Worm (Caenorhabditis elegans): Measurements from ENCODE around the gene flp-4.

The flp-4 gene

ce11 chrII:10016013-10016412 lies 32.7 kb upstream of the flp-4 start, which contains the start of gene lec-2 (continued):
- no peak for TF ChIP-seq nhr-11 (tag; optimal IDR thresholded peaks at IDR 0.05)
- no peak for TF ChIP-seq ztf-1 (GFP tag; conservative IDR thresholded peaks at IDR 0.05)
- TF ChIP-seq nhr-25 (tag; optimal IDR thresholded peaks at IDR 0.05): no peak
- TF ChIP-seq fos-1 (tag; optimal IDR thresholded peaks at IDR 0.05): no peak
- no peak for TF ChIP-seq ztf-4 (tag; optimal IDR thresholded peaks at IDR 0.05)
- no peak for TF ChIP-seq ztf-11 (tag; optimal IDR thresholded peaks at IDR 0.05)
- TF ChIP-seq nhr-23 (tag; optimal IDR thresholded peaks at IDR 0.05): no peak
- TF ChIP-seq nhr-10 (tag; optimal IDR thresholded peaks at IDR 0.05): no peak

ce11 chrII:10017528-10017927 lies 31.1 kb upstream of the flp-4 start:
- TF ChIP-seq crh-2 (tag; optimal IDR thresholded peaks at IDR 0.05) (no peak), elt-1 (tag; optimal IDR thresholded peaks at IDR 0.05) (no peak), nhr-6 (tag; optimal IDR thresholded peaks at IDR 0.05) (no peak), alr-1 (tag; optimal IDR thresholded peaks at IDR 0.05) (no peak), nhr-77 (tag; optimal IDR thresholded peaks at IDR 0.05) (no peak), elt-3 (tag; optimal IDR thresholded peaks at IDR 0.05) (no peak), aly-2 (tag; optimal IDR thresholded peaks at IDR 0.05) (no peak), nhr-237 (tag; optimal IDR thresholded peaks at IDR 0.05) (no peak), ceh-16 (tag; optimal IDR thresholded peaks at IDR 0.05) (no peak), nhr-23 (tag; optimal IDR thresholded peaks at IDR 0.05) (no peak), ceh-82 (tag; optimal IDR thresholded peaks at IDR 0.05) (no peak), mdl-1 (tag; optimal IDR thresholded peaks at IDR 0.05) (no peak), fos-1 (tag; optimal IDR thresholded peaks at IDR 0.05) (no peak)

- TF ChIP-seq nhr-11 (tag; optimal IDR thresholded peaks at IDR 0.05): no peak
- TF ChIP-seq ztf-4 (tag; optimal IDR thresholded peaks at IDR 0.05): no peak
- TF ChIP-seq unc-62 (GFP tag; optimal IDR thresholded peaks at IDR 0.05): no peak
- no peak for TF ChIP-seq lin-13 (GFP tag; optimal IDR thresholded peaks at IDR 0.05)
- TF ChIP-seq C34F6.9 (tag; optimal IDR thresholded peaks at IDR 0.05): no peak
- no peak for TF ChIP-seq sma-3 (GFP tag; optimal IDR thresholded peaks at IDR 0.05)
- no peak for TF ChIP-seq snpc-4 (tag; optimal IDR thresholded peaks at IDR 0.05)
- TF ChIP-seq gmeb-1 (tag; optimal IDR thresholded peaks at IDR 0.05): peak; percentile 30
- TF ChIP-seq nhr-77 (tag; optimal IDR thresholded peaks at IDR 0.05): no peak
- no peak for TF ChIP-seq lsy-2 (tag; optimal IDR thresholded peaks at IDR 0.05)
- no peak for TF ChIP-seq R02D3.7 (tag; optimal IDR thresholded peaks at IDR 0.05)
- TF ChIP-seq lin-11 (tag; optimal IDR thresholded peaks at IDR 0.05): no peak
- peak; percentile 59 for TF ChIP-seq nhr-25 (tag; optimal IDR thresholded peaks at IDR 0.05)
- no peak for TF ChIP-seq mab-5 (tag; optimal IDR thresholded peaks at IDR 0.05)
- no peak for TF ChIP-seq ztf-1 (GFP tag; conservative IDR thresholded peaks at IDR 0.05)
Measured at ce11 chrII:10019669-10020068, 29.0 kb upstream of the flp-4 start.

- no peak for TF ChIP-seq nhr-11 (tag; optimal IDR thresholded peaks at IDR 0.05)
- no peak for TF ChIP-seq Y55F3AM.14 (GFP tag; optimal IDR thresholded peaks at IDR 0.05)
- TF ChIP-seq nhr-6 (tag; optimal IDR thresholded peaks at IDR 0.05): no peak
- TF ChIP-seq C34F6.9 (tag; optimal IDR thresholded peaks at IDR 0.05): no peak
- TF ChIP-seq nhr-10 (tag; optimal IDR thresholded peaks at IDR 0.05): no peak
- TF ChIP-seq lsy-2 (tag; optimal IDR thresholded peaks at IDR 0.05): no peak
- no peak for TF ChIP-seq alr-1 (tag; optimal IDR thresholded peaks at IDR 0.05)
- TF ChIP-seq sma-9 (GFP tag; optimal IDR thresholded peaks at IDR 0.05): no peak
- no peak for TF ChIP-seq sma-9 (tag; optimal IDR thresholded peaks at IDR 0.05)
- no peak for TF ChIP-seq nhr-129 (tag; optimal IDR thresholded peaks at IDR 0.05)
- no peak for TF ChIP-seq elt-3 (tag; optimal IDR thresholded peaks at IDR 0.05)
- no peak for TF ChIP-seq aly-2 (tag; optimal IDR thresholded peaks at IDR 0.05)
- TF ChIP-seq snpc-4 (tag; optimal IDR thresholded peaks at IDR 0.05): no peak
- no peak for TF ChIP-seq ceh-16 (tag; optimal IDR thresholded peaks at IDR 0.05)
- TF ChIP-seq nhr-77 (tag; optimal IDR thresholded peaks at IDR 0.05): no peak
- no peak for TF ChIP-seq unc-39 (tag; optimal IDR thresholded peaks at IDR 0.05)
- no peak for TF ChIP-seq ama-1 (optimal IDR thresholded peaks at IDR 0.05)
- no peak for TF ChIP-seq unc-55 (GFP tag; optimal IDR thresholded peaks at IDR 0.05)
- TF ChIP-seq zag-1 (tag; optimal IDR thresholded peaks at IDR 0.05): no peak
- no peak for TF ChIP-seq nhr-21 (tag; optimal IDR thresholded peaks at IDR 0.05)
Measured at ce11 chrII:10021749-10022148, 26.9 kb upstream of the flp-4 start.

Data from whole organism, L2 larva.